Worm (Caenorhabditis elegans) whole organism, early embryonic: ENCODE data around the gene F22B5.5.

ENCODE experiments used
- ama-1 ChIP-seq: fragments of 150-350 bp; optimal IDR thresholded peaks from 2 replicates; lab custom pipeline; 2014
- ceh-13 ChIP-seq: fragments of 200-800 bp; sonication (Bioruptor generic); optimal IDR thresholded peaks from 2 replicates; lab custom pipeline; 2018; ENCODE audit warnings: mild to moderate bottlenecking, missing genetic modification characterization, missing compliant biosample characterization
- ceh-36 ChIP-seq: sonication (generic microtip); optimal IDR thresholded peaks from 2 replicates; lab custom pipeline; 2016; ENCODE audit warnings: missing genetic modification characterization, inconsistent platforms, missing compliant biosample characterization
- flt-1 ChIP-seq: fragments of 200-800 bp; sonication (Bioruptor generic); IDR thresholded peaks from 2 replicates; pipeline ENCODE4 v1.3.6; 2022; ENCODE audit warnings: missing genetic modification characterization, missing compliant biosample characterization
- hmbx-1 ChIP-seq: sonication (generic microtip); optimal IDR thresholded peaks from 2 replicates; lab custom pipeline; 2016; ENCODE audit warnings: mild to moderate bottlenecking, missing genetic modification characterization, missing compliant biosample characterization
- tbx-11 ChIP-seq: fragments of 200-800 bp; sonication (Bioruptor generic); IDR thresholded peaks from 2 replicates; pipeline ENCODE4 v1.3.6; 2022; ENCODE audit warnings: missing genetic modification characterization, missing compliant biosample characterization
- tbx-37 ChIP-seq: fragments of 200-800 bp; sonication (Bioruptor generic); conservative IDR thresholded peaks from 2 replicates; pipeline ENCODE4 v1.3.6; 2022; ENCODE audit warnings: missing genetic modification reagents, missing genetic modification characterization, missing compliant biosample characterization

ce11 chrII:8438791-8439287, 15.6 kb downstream of the F22B5.5 start, which contains the start of gene lips-10:
- TF ChIP-seq flt-1 (GFP tag; lab: Robert Waterston, UW) = no peak
- TF ChIP-seq ceh-13 (GFP tag; lab: Kevin White, UChicago) = no peak
- no peak for TF ChIP-seq tbx-37 (GFP tag; lab: Robert Waterston, UW)
- TF ChIP-seq ceh-36 (tag; lab: Kevin White, UChicago) = no peak
- no peak for TF ChIP-seq ama-1 (lab: Kevin White, UChicago)
- no peak for TF ChIP-seq tbx-11
- no peak for TF ChIP-seq hmbx-1
